Fruit fly (Drosophila melanogaster): Measurements from ENCODE around the gene CG3061.

DNA sequence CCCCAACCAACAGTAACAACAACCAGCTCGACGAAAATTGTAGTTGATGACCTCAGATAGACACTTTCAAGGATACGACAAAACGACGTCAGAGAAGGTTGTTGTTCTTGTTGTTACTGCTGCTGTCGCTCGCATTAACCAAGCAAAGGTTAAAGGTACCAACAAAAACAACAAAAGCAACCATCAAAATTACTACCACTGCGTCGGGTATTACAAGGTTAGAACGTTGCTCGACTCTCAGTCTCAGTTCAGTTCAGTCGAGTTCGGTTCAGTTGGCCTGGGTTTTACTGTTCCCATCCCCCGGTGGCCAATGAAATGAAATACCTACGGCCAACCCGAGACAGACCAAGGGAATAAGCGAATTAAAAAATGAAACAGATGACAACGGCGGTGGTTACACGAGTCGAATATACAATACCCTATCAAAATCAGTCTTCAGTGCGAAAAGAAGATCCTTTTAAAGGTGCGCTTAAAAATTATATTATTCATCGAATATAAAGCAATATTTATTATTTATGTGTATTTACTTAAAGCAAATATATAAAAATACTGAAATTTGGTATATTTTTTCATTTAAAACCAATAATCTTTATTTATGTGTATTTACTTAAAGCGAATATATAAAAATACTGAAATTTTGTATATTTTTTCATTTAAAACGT lies 18.2 kb upstream of the CG3061 start:
- TF ChIP-seq CG4730 (GFP tag; IDR thresholded peaks at IDR 0.05) (no peak), CG13424 (tag; optimal IDR thresholded peaks at IDR 0.05) (no peak)
